3 fruit fly cellular contexts compared by ENCODE assay signal in genomic region chr3L:16698089-16698488, dm6.
A peak's percentile ranks its signal among the peaks of the same experiment; 100 is the strongest.
TF ChIP-seq lines count a peak whose summit lies in the region.

No protein-coding gene starts in this region.

- TF ChIP-seq CTCF in whole organism, embryonic (GFP tag; optimal IDR thresholded peaks at IDR 0.05; lab: Kevin White, UChicago): no peak

TF ChIP-seq in whole organism, embryonic, 481 proteins besides CTCF, POLR2A, EP300 and RAD21:
- no peak for TF ChIP-seq CG3726 (GFP tag; IDR thresholded peaks at IDR 0.05; lab: Robert Waterston, UW)
- TF ChIP-seq unc-4 (GFP tag; IDR thresholded peaks at IDR 0.05; lab: Robert Waterston, UW; ENCODE audit: partially characterized antibody): no peak
- TF ChIP-seq HLH3B (GFP tag; IDR thresholded peaks at IDR 0.05; lab: Robert Waterston, UW): no peak
- TF ChIP-seq Sin3A (optimal IDR thresholded peaks at IDR 0.05; lab: Kevin White, UChicago): no peak
- no peak for TF ChIP-seq eyg (GFP tag; optimal IDR thresholded peaks at IDR 0.05; lab: Kevin White, UChicago)
- no peak for TF ChIP-seq HmgZ (tag; optimal IDR thresholded peaks at IDR 0.05; lab: Kevin White, UChicago)
- no peak for TF ChIP-seq cg (GFP tag; optimal IDR thresholded peaks at IDR 0.05; lab: Kevin White, UChicago)
- TF ChIP-seq Abd-B (GFP tag; optimal IDR thresholded peaks at IDR 0.05; lab: Kevin White, UChicago): no peak
- no peak for TF ChIP-seq pfk (GFP tag; optimal IDR thresholded peaks at IDR 0.05; lab: Kevin White, UChicago)
- TF ChIP-seq bsh (GFP tag; optimal IDR thresholded peaks at IDR 0.05; lab: Kevin White, UChicago): no peak
- no peak for TF ChIP-seq salm (tag; optimal IDR thresholded peaks at IDR 0.05; lab: Kevin White, UChicago)
- no peak for TF ChIP-seq CG10147 (GFP tag; optimal IDR thresholded peaks at IDR 0.05; lab: Kevin White, UChicago)
- TF ChIP-seq sd (tag; optimal IDR thresholded peaks at IDR 0.05; lab: Kevin White, UChicago): peak; percentile 94
- TF ChIP-seq chinmo (GFP tag; IDR thresholded peaks at IDR 0.05; lab: Robert Waterston, UW; ENCODE audit: partially characterized antibody): 0 out of 4 replicates have a peak, but pooled peaks have one; percentile 16
- no peak for TF ChIP-seq CG14014 (GFP tag; IDR thresholded peaks at IDR 0.05; lab: Robert Waterston, UW)
- TF ChIP-seq crol (GFP tag; IDR thresholded peaks at IDR 0.05; lab: Robert Waterston, UW): peak; percentile 59
- no peak for TF ChIP-seq fd3F (GFP tag; optimal IDR thresholded peaks at IDR 0.05; lab: Kevin White, UChicago)
- peak; percentile 22 for TF ChIP-seq kay (GFP tag; optimal IDR thresholded peaks at IDR 0.05; lab: Kevin White, UChicago)
- TF ChIP-seq CG10543 (GFP tag; optimal IDR thresholded peaks at IDR 0.05; lab: Kevin White, UChicago): no peak
- peak; percentile 18; the same call in 1 of the 3 replicates for TF ChIP-seq so (GFP tag; IDR thresholded peaks at IDR 0.05; lab: Robert Waterston, UW)
- TF ChIP-seq CG10431 (GFP tag; optimal IDR thresholded peaks at IDR 0.05; lab: Kevin White, UChicago): no peak
- no peak for TF ChIP-seq Fer3 (tag; optimal IDR thresholded peaks at IDR 0.05; lab: Kevin White, UChicago)

TF ChIP-seq in whole organism, prepupa, 60 proteins besides CTCF, POLR2A, EP300 and RAD21:
- TF ChIP-seq eg (GFP tag; IDR thresholded peaks at IDR 0.05; lab: Robert Waterston, UW) (0 out of 3 replicates have a peak, but pooled peaks have one; percentile 19), CG32006 (GFP tag; optimal IDR thresholded peaks at IDR 0.05; lab: Kevin White, UChicago) (peak; percentile 3), CG15336 (GFP tag; IDR thresholded peaks at IDR 0.05; lab: Robert Waterston, UW) (0 out of 2 replicates have a peak, but pooled peaks have one; percentile 23), CG6808 (GFP tag; optimal IDR thresholded peaks at IDR 0.05; lab: Kevin White, UChicago) (no peak), Eip78C (GFP tag; lab: Kevin White, UChicago) (no peak), CG4318 (GFP tag; optimal IDR thresholded peaks at IDR 0.05; lab: Kevin White, UChicago) (no peak), Ets96B (tag; optimal IDR thresholded peaks at IDR 0.05; lab: Kevin White, UChicago) (no peak), ss (GFP tag; optimal IDR thresholded peaks at IDR 0.05; lab: Kevin White, UChicago) (no peak), CG3032 (tag; optimal IDR thresholded peaks at IDR 0.05; lab: Kevin White, UChicago) (no peak), Sox15 (GFP tag; optimal IDR thresholded peaks at IDR 0.05; lab: Kevin White, UChicago) (no peak), CG8632 (GFP tag; optimal IDR thresholded peaks at IDR 0.05; lab: Kevin White, UChicago) (no peak), Blimp-1 (GFP tag; optimal IDR thresholded peaks at IDR 0.05; lab: Kevin White, UChicago) (no peak), CG6854 (GFP tag; optimal IDR thresholded peaks at IDR 0.05; lab: Kevin White, UChicago) (no peak), achi (GFP tag; optimal IDR thresholded peaks at IDR 0.05; lab: Kevin White, UChicago) (no peak), CG8319 (GFP tag; optimal IDR thresholded peaks at IDR 0.05; lab: Kevin White, UChicago) (no peak), CG11902 (GFP tag; optimal IDR thresholded peaks at IDR 0.05; lab: Kevin White, UChicago) (no peak)

TF ChIP-seq in whole organism, pupa, 21 proteins besides CTCF, POLR2A, EP300 and RAD21:
- TF ChIP-seq CG13204 (GFP tag; optimal IDR thresholded peaks at IDR 0.05; lab: Kevin White, UChicago) (no peak), EcR (GFP tag; optimal IDR thresholded peaks at IDR 0.05; lab: Kevin White, UChicago) (peak; percentile 34), CG12605 (GFP tag; IDR thresholded peaks at IDR 0.05; lab: Robert Waterston, UW) (0 out of 2 replicates have a peak, but pooled peaks have one; percentile 23)
